Worm (Caenorhabditis elegans): ENCODE results near the gene oef-1.

The oef-1 gene

DNA sequence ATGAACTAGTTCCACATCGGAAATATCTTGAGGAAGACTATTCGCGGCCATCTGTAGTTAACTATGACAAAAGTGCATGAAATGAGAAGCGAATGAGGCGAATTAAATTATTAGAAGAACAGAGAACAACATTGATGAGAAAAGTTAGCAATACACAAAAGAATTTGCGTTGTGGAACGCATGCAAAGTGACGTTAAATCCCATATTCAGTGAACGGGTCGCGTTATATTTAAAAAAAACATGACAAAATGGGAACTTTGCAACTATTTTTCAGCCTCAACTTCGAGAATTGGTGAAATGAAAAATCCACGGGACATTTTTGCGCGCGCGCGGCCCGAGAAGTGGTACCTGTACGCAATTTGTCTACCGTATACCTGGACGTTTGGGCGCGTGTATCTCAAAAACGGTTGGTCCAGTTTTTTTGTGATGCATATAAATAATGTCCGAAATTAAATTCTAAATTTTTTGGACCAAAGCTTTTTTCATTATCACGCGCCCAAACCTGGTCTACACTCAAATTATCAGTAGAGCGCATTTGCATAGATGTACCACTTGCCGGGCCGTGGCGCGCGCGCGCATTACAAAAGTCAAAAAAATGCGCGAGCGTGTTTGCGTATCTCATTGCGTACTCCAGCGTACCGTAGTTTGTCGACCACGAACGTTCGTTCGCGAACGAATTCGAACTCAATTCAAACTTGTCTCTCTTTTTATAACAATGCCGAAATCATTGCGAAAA lies at the start of gene oef-1, which contains the start of gene cdd-2 (continued):
- TF ChIP-seq F33H1.4 (GFP tag; IDR thresholded peaks at IDR 0.05) (peak; percentile 85), ekl-4 (GFP tag; IDR thresholded peaks at IDR 0.05) (peak; percentile 91), egl-44 (GFP tag; IDR thresholded peaks at IDR 0.05) (no peak), snpc-3.4 (tag; optimal IDR thresholded peaks at IDR 0.05) (peak; percentile 29), ztf-26 (tag; optimal IDR thresholded peaks at IDR 0.05) (no peak), B0336.3 (GFP tag; IDR thresholded peaks at IDR 0.05) (peak; percentile 69; the same call in 1 of the 2 replicates), Y95B8A.8 (GFP tag; IDR thresholded peaks at IDR 0.05) (peak; percentile 95), rec-8 (tag; optimal IDR thresholded peaks at IDR 0.05) (no peak), ceh-91 (GFP tag; IDR thresholded peaks at IDR 0.05) (peak; percentile 99), B0035.1 (tag; optimal IDR thresholded peaks at IDR 0.05) (no peak), ztf-18 (tag; optimal IDR thresholded peaks at IDR 0.05) (peak; percentile 45), pbrm-1 (GFP tag; IDR thresholded peaks at IDR 0.05) (peak; percentile 88), attf-6 (GFP tag; IDR thresholded peaks at IDR 0.05) (peak; percentile 86), madf-3 (GFP tag; IDR thresholded peaks at IDR 0.05) (peak; percentile 96), lsl-1 (GFP tag; optimal IDR thresholded peaks at IDR 0.05) (peak; percentile 96), lag-1 (GFP tag; IDR thresholded peaks at IDR 0.05) (no peak), ztf-28 (GFP tag; IDR thresholded peaks at IDR 0.05) (peak; percentile 96), F52B5.7 (tag; optimal IDR thresholded peaks at IDR 0.05) (no peak)

ce11 chrIV:7499302-7499701 lies 48.9 kb upstream of the oef-1 start:
- TF ChIP-seq lin-26 (GFP tag; IDR thresholded peaks at IDR 0.05) (peak; percentile 91), dpl-1 (GFP tag; optimal IDR thresholded peaks at IDR 0.05) (no peak), snpc-4 (GFP tag; optimal IDR thresholded peaks at IDR 0.05) (peak; percentile 73), snpc-4 (tag; optimal IDR thresholded peaks at IDR 0.05) (peak in 3 of 4 experiments; percentile 90 to 96 (median 93)), lag-1 (GFP tag; IDR thresholded peaks at IDR 0.05) (no peak), T26A5.8 (tag; optimal IDR thresholded peaks at IDR 0.05) (no peak), repo-1 (tag; optimal IDR thresholded peaks at IDR 0.05) (no peak), Y53G8AR.9 (GFP tag; conservative IDR thresholded peaks at IDR 0.05) (no peak), B0261.1 (tag; optimal IDR thresholded peaks at IDR 0.05) (peak; percentile 51), Y95B8A.8 (GFP tag; IDR thresholded peaks at IDR 0.05) (no peak), madf-6 (GFP tag; IDR thresholded peaks at IDR 0.05) (no peak), Y79H2A.3 (GFP tag; conservative IDR thresholded peaks at IDR 0.05) (no peak), F57C9.4 (tag; optimal IDR thresholded peaks at IDR 0.05) (no peak), hlh-26 (GFP tag; conservative IDR thresholded peaks at IDR 0.05) (no peak), F23B12.7 (tag; optimal IDR thresholded peaks at IDR 0.05; ENCODE audit: insufficient read depth) (no peak), Y53F4B.3 (GFP tag; IDR thresholded peaks at IDR 0.05) (no peak), tbp1 (GFP tag; optimal IDR thresholded peaks at IDR 0.05) (peak; percentile 83), C06A6.2 (GFP tag; conservative IDR thresholded peaks at IDR 0.05) (no peak), dpff-1 (tag; optimal IDR thresholded peaks at IDR 0.05) (no peak), F37B4.10 (GFP tag; IDR thresholded peaks at IDR 0.05) (no peak), bed-2 (GFP tag; IDR thresholded peaks at IDR 0.05) (no peak), die-1 (tag; optimal IDR thresholded peaks at IDR 0.05) (peak; percentile 68), lin-40 (tag; optimal IDR thresholded peaks at IDR 0.05) (no peak), ceh-40 (GFP tag; IDR thresholded peaks at IDR 0.05) (no peak), bed-1 (GFP tag; IDR thresholded peaks at IDR 0.05) (no peak), egl-44 (GFP tag; IDR thresholded peaks at IDR 0.05) (no peak), nhr-27 (tag; optimal IDR thresholded peaks at IDR 0.05) (no peak), ztf-28 (GFP tag; IDR thresholded peaks at IDR 0.05) (no peak), mes-4 (tag; optimal IDR thresholded peaks at IDR 0.05) (peak; percentile 10), attf-5 (GFP tag; optimal IDR thresholded peaks at IDR 0.05) (peak; percentile 20), hlh-12 (tag; optimal IDR thresholded peaks at IDR 0.05) (no peak), B0035.1 (tag; optimal IDR thresholded peaks at IDR 0.05) (no peak), fkh-3 (tag; optimal IDR thresholded peaks at IDR 0.05) (no peak), nhr-179 (tag; optimal IDR thresholded peaks at IDR 0.05) (no peak)

All from whole organism, young adult.